Worm (Caenorhabditis elegans) whole organism, early embryonic: ENCODE results near the gene F45E12.6.

Experiments
- ama-1 ChIP-seq: fragments of 150-350 bp; optimal IDR thresholded peaks from 2 replicates; lab custom pipeline; 2014
- tbx-11 ChIP-seq: fragments of 200-800 bp; sonication (Bioruptor generic); IDR thresholded peaks from 2 replicates; pipeline ENCODE4 v1.3.6; 2022; ENCODE audit warnings: missing genetic modification characterization, missing compliant biosample characterization

DNA sequence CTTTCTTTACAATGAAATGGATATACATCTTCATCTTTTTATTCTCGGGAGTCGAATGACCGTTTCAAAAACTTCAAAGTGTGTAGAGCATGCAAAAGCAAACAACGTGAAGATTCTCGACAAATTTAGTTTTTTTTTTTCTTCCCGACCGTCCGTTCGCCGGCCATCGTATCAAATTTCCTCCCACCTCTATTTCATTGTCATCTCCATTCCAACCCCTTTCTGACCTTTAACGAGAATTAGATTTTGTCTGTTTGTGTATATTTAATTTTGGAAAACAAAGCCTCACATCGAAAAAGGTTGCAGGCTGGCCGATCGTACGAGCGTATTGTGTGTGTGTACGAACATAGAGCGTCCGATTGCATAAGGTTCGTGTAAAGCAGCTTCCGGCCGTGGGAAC is 14.9 kb downstream of the F45E12.6 start, which contains the start of gene C30G12.1:
- no peak for TF ChIP-seq ama-1 (lab: Kevin White, UChicago)
- TF ChIP-seq tbx-11 (GFP tag; lab: Robert Waterston, UW) = no peak
